Worm (Caenorhabditis elegans) whole organism, mixed stage, embryonic: ENCODE results near the gene pitp-1.

ENCODE experiments used
- lin-13 ChIP-seq: fragments of 150-350 bp; optimal IDR thresholded peaks from 2 replicates; lab custom pipeline; 2014; ENCODE audit warnings: missing biosample characterization, missing genetic modification characterization
- lsy-2 ChIP-seq: fragments of 150-350 bp; optimal IDR thresholded peaks from 2 replicates; lab custom pipeline; 2014; ENCODE audit warnings: missing biosample characterization, missing genetic modification characterization
- nhr-12 ChIP-seq: fragments of 150-350 bp; optimal IDR thresholded peaks from 2 replicates; lab custom pipeline; 2014; ENCODE audit warnings: missing biosample characterization, missing genetic modification characterization
- nhr-76 ChIP-seq: sonication (generic microtip); optimal IDR thresholded peaks from 2 replicates; lab custom pipeline; 2017; ENCODE audit warnings: missing biosample characterization, missing genetic modification characterization
- sem-2 ChIP-seq: fragments of 200-800 bp; sonication (Bioruptor generic); optimal IDR thresholded peaks from 2 replicates; lab custom pipeline; 2018; ENCODE audit warnings: mild to moderate bottlenecking, missing genetic modification characterization, missing compliant biosample characterization
- snpc-4 ChIP-seq: fragments of 150-350 bp; optimal IDR thresholded peaks from 2 replicates; lab custom pipeline; 2014; ENCODE audit warnings: missing biosample characterization, missing genetic modification characterization
- unc-62 ChIP-seq: fragments of 150-350 bp; optimal IDR thresholded peaks from 2 replicates; lab custom pipeline; 2014; ENCODE audit warnings: missing biosample characterization, missing genetic modification reagents, missing genetic modification characterization

DNA sequence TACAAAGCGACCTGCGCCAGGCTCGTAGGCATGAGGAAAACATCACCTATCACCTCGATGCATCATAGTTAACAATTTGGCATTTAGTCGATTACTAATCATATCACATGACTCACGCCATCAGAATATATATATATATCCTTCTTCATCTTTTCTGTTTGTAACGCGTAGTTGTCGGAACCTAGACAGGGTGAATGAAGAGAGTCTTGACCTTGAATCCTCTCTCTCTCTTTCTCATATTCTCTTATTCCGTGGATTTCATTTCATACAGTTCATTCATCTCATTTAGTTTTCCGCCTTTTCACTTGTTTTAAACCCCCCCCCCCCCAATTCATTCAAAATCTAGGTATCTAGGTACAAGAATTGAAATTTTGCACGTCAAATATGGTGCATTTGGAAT lies 49.4 kb downstream of the pitp-1 start:
- no peak for TF ChIP-seq nhr-12 (tag; lab: Kevin White, UChicago)
- no peak for TF ChIP-seq unc-62 (GFP tag; lab: Kevin White, UChicago)
- TF ChIP-seq sem-2 (GFP tag; lab: Kevin White, UChicago) = no peak
- no peak for TF ChIP-seq lsy-2 (tag; lab: Kevin White, UChicago)
- no peak for TF ChIP-seq snpc-4
- TF ChIP-seq lin-13 (tag; lab: Kevin White, UChicago) = no peak
- no peak for TF ChIP-seq nhr-76 (tag; lab: Kevin White, UChicago)
